Worm (Caenorhabditis elegans) whole organism, L4/young adult: Measurements from ENCODE around the gene prmt-5.

Experiments used
- W03F9.2 ChIP-seq: fragments of 150-350 bp; optimal IDR thresholded peaks from 2 replicates; lab custom pipeline; 2014; ENCODE audit warnings: missing biosample characterization, missing genetic modification characterization
- dao-5 ChIP-seq: sonication (generic microtip); optimal IDR thresholded peaks from 2 replicates; lab custom pipeline; 2016; ENCODE audit warnings: missing genotype, missing genetic modification characterization, moderate library complexity, missing compliant biosample characterization
- him-1 ChIP-seq: sonication (generic microtip); optimal IDR thresholded peaks from 2 replicates; lab custom pipeline; 2016; ENCODE audit warnings: missing genotype, missing genetic modification reagents, missing genetic modification characterization, missing compliant biosample characterization

ce11 chrIII:5230415-5230814, at the start of gene prmt-5:
- TF ChIP-seq dao-5 (tag; lab: Kevin White, UChicago): no peak
- no peak for TF ChIP-seq him-1 (tag; lab: Kevin White, UChicago)
- TF ChIP-seq W03F9.2 (tag; lab: Kevin White, UChicago): no peak
